Fruit fly (Drosophila melanogaster) whole organism, prepupa: ENCODE data around the gene Fbp1.

Source experiments
- Blimp-1 ChIP-seq: fragments of 200-800 bp; sonication (Bioruptor generic); optimal IDR thresholded peaks from 3 replicates; lab custom pipeline; 2017; ENCODE audit warnings: missing biosample characterization, missing genetic modification characterization, mild to moderate bottlenecking, moderate library complexity, missing genetic modification reagents
- CG10631 ChIP-seq: fragments of 200-800 bp; sonication (Bioruptor generic); optimal IDR thresholded peaks from 2 replicates; lab custom pipeline; 2016; ENCODE audit warnings: missing biosample characterization, missing genetic modification characterization
- CG10669 ChIP-seq: fragments of 200-800 bp; sonication (Bioruptor generic); optimal IDR thresholded peaks from 3 replicates; lab custom pipeline; 2018; ENCODE audit warnings: missing biosample characterization, mild to moderate bottlenecking, missing genetic modification characterization, moderate library complexity
- CG11294 ChIP-seq: fragments of 200-800 bp; sonication (Bioruptor generic); IDR thresholded peaks from 2 replicates; pipeline ENCODE4 v1.3.6; 2022; ENCODE audit warnings: missing biosample characterization, missing genetic modification characterization
- CG11762 ChIP-seq: fragments of 200-800 bp; sonication (Bioruptor generic); optimal IDR thresholded peaks from 3 replicates; lab custom pipeline; 2016; ENCODE audit warnings: missing biosample characterization, missing genetic modification characterization; ENCODE audit not compliant: insufficient read depth
- CG15336 ChIP-seq: fragments of 200-800 bp; sonication (Bioruptor generic); IDR thresholded peaks from 2 replicates; pipeline ENCODE4 v1.3.6; 2022; ENCODE audit warnings: missing biosample characterization, missing genetic modification characterization
- CG16779 ChIP-seq: fragments of 200-800 bp; sonication (Bioruptor generic); optimal IDR thresholded peaks from 3 replicates; lab custom pipeline; 2017; ENCODE audit warnings: missing biosample characterization, mild to moderate bottlenecking, missing genetic modification characterization
- CG3032 ChIP-seq: fragments of 200-800 bp; optimal IDR thresholded peaks from 2 replicates; lab custom pipeline; 2019; ENCODE audit warnings: missing biosample characterization, mild to moderate bottlenecking, missing genetic modification characterization, moderate library complexity
- CG31627 ChIP-seq: fragments of 200-800 bp; sonication (Bioruptor generic); optimal IDR thresholded peaks from 3 replicates; lab custom pipeline; 2016; ENCODE audit warnings: missing biosample characterization, missing genetic modification characterization
- CG3919 ChIP-seq: fragments of 200-800 bp; sonication (Bioruptor generic); optimal IDR thresholded peaks from 3 replicates; lab custom pipeline; 2016; ENCODE audit warnings: missing biosample characterization, missing genetic modification characterization
- CG4318 ChIP-seq: fragments of 200-800 bp; sonication (Bioruptor generic); optimal IDR thresholded peaks from 3 replicates; lab custom pipeline; 2017; ENCODE audit warnings: missing biosample characterization, mild to moderate bottlenecking, missing genetic modification characterization
- CG6163 ChIP-seq: fragments of 200-800 bp; sonication (Bioruptor generic); IDR thresholded peaks from 3 replicates; pipeline ENCODE4 v1.3.6; 2022; ENCODE audit warnings: missing biosample characterization, missing genetic modification characterization
- CG6792 ChIP-seq: fragments of 200-800 bp; sonication (Bioruptor generic); optimal IDR thresholded peaks from 3 replicates; lab custom pipeline; 2016; ENCODE audit warnings: missing biosample characterization, missing genetic modification characterization
- Eip75B ChIP-seq: fragments of 200-800 bp; sonication (Bioruptor generic); optimal IDR thresholded peaks from 3 replicates; lab custom pipeline; 2016; ENCODE audit warnings: missing biosample characterization, missing genetic modification characterization
- Eip78C ChIP-seq: fragments of 200-800 bp; sonication (Bioruptor generic); peaks from one replicate; lab custom pipeline; 2016; ENCODE audit warnings: missing biosample characterization, missing genetic modification characterization
- Ets21C ChIP-seq: fragments of 200-800 bp; sonication (Bioruptor generic); optimal IDR thresholded peaks from 3 replicates; lab custom pipeline; 2016; ENCODE audit warnings: missing biosample characterization, missing genetic modification characterization
- Ets96B ChIP-seq: fragments of 200-800 bp; optimal IDR thresholded peaks from 2 replicates; lab custom pipeline; 2019; ENCODE audit warnings: missing biosample characterization, mild to moderate bottlenecking, missing genetic modification characterization, moderate library complexity
- Gug ChIP-seq: fragments of 200-800 bp; sonication (Bioruptor generic); IDR thresholded peaks from 2 replicates; pipeline ENCODE4 v1.3.6; 2022; ENCODE audit warnings: missing biosample characterization, missing genetic modification characterization
- Hr38 ChIP-seq: sonication (Bioruptor generic); optimal IDR thresholded peaks from 2 replicates; lab custom pipeline; 2016; ENCODE audit warnings: missing biosample characterization, missing genetic modification characterization
- Lpt ChIP-seq: fragments of 200-800 bp; sonication (Bioruptor generic); optimal IDR thresholded peaks from 3 replicates; lab custom pipeline; 2016; ENCODE audit warnings: missing biosample characterization, missing genetic modification characterization
- Met ChIP-seq: fragments of 200-800 bp; sonication (Bioruptor generic); optimal IDR thresholded peaks from 3 replicates; lab custom pipeline; 2016; ENCODE audit warnings: missing biosample characterization, missing genetic modification characterization
- OdsH ChIP-seq: fragments of 200-800 bp; sonication (Bioruptor generic); optimal IDR thresholded peaks from 3 replicates; lab custom pipeline; 2016; ENCODE audit warnings: missing biosample characterization, missing genetic modification characterization
- Sox102F ChIP-seq: fragments of 200-800 bp; sonication (Bioruptor generic); optimal IDR thresholded peaks from 2 replicates; lab custom pipeline; 2016; ENCODE audit warnings: missing biosample characterization, mild to moderate bottlenecking, missing genetic modification characterization
- Sox14 ChIP-seq: fragments of 200-800 bp; sonication (Bioruptor generic); optimal IDR thresholded peaks from 3 replicates; lab custom pipeline; 2016; ENCODE audit warnings: missing biosample characterization, missing genetic modification characterization
- acj6 ChIP-seq: fragments of 200-800 bp; sonication (Bioruptor generic); optimal IDR thresholded peaks from 3 replicates; lab custom pipeline; 2016; ENCODE audit warnings: missing biosample characterization, missing genetic modification characterization
- dac ChIP-seq: fragments of 200-800 bp; sonication (Bioruptor generic); optimal IDR thresholded peaks from 2 replicates; lab custom pipeline; 2017; ENCODE audit warnings: missing biosample characterization, mild to moderate bottlenecking, missing genetic modification characterization
- eg ChIP-seq: fragments of 200-800 bp; sonication (Bioruptor generic); IDR thresholded peaks from 3 replicates; pipeline ENCODE4 v1.3.6; 2022; ENCODE audit warnings: missing biosample characterization, missing genetic modification characterization
- esn ChIP-seq: fragments of 200-800 bp; sonication (Bioruptor generic); optimal IDR thresholded peaks from 2 replicates; lab custom pipeline; 2016; ENCODE audit warnings: missing biosample characterization, mild to moderate bottlenecking, missing genetic modification characterization, moderate library complexity
- fkh ChIP-seq: fragments of 200-800 bp; sonication (Bioruptor generic); optimal IDR thresholded peaks from 3 replicates; lab custom pipeline; 2017; ENCODE audit warnings: missing biosample characterization, mild to moderate bottlenecking, missing genetic modification characterization, moderate library complexity
- lz ChIP-seq: fragments of 200-800 bp; sonication (Bioruptor generic); optimal IDR thresholded peaks from 3 replicates; lab custom pipeline; 2016; ENCODE audit warnings: missing biosample characterization, missing genetic modification characterization
- net ChIP-seq: fragments of 200-800 bp; sonication (Bioruptor generic); optimal IDR thresholded peaks from 3 replicates; lab custom pipeline; 2016; ENCODE audit warnings: missing biosample characterization, missing genetic modification characterization
- pdm3 ChIP-seq: fragments of 200-800 bp; sonication (Bioruptor generic); optimal IDR thresholded peaks from 3 replicates; lab custom pipeline; 2016; ENCODE audit warnings: missing biosample characterization, missing genetic modification characterization
- salr ChIP-seq, 2 experiments: fragments of 200-800 bp; sonication (Bioruptor generic); optimal IDR thresholded peaks; 3 replicates each; lab custom pipeline; 2016 to 2018; ENCODE audit warnings: missing biosample characterization in 2 of 2, missing genetic modification characterization in 2 of 2, mild to moderate bottlenecking in 1 of 2
- svp ChIP-seq: fragments of 200-800 bp; sonication (Bioruptor generic); peaks from one replicate; lab custom pipeline; 2016; ENCODE audit warnings: missing biosample characterization, missing genetic modification characterization
- topi ChIP-seq: fragments of 200-800 bp; sonication (Bioruptor generic); optimal IDR thresholded peaks from 3 replicates; lab custom pipeline; 2016; ENCODE audit warnings: missing biosample characterization, missing genetic modification characterization
- vri ChIP-seq: fragments of 200-800 bp; sonication (Bioruptor generic); optimal IDR thresholded peaks from 3 replicates; lab custom pipeline; 2016; ENCODE audit warnings: missing biosample characterization, mild to moderate bottlenecking, missing genetic modification characterization

The Fbp1 gene

dm6 chr3L:14083283-14083682 is 14.6 kb downstream of the Fbp1 start, which contains the start of gene CG8100 (continued):
- TF ChIP-seq CG4318 (peak; percentile 4), dac (no peak), CG6792 (GFP tag; lab: Kevin White, UChicago) (peak; percentile 57), vri (GFP tag; lab: Kevin White, UChicago) (peak; percentile 52), Ets21C (GFP tag; lab: Kevin White, UChicago) (peak; percentile 35), Gug (peak; percentile 44; the same call in 1 of the 2 replicates), Ets96B (tag; lab: Kevin White, UChicago) (peak; percentile 78), fkh (GFP tag; lab: Kevin White, UChicago) (no peak)
- TF ChIP-seq, all 60 proteins: peak for 43

DNA sequence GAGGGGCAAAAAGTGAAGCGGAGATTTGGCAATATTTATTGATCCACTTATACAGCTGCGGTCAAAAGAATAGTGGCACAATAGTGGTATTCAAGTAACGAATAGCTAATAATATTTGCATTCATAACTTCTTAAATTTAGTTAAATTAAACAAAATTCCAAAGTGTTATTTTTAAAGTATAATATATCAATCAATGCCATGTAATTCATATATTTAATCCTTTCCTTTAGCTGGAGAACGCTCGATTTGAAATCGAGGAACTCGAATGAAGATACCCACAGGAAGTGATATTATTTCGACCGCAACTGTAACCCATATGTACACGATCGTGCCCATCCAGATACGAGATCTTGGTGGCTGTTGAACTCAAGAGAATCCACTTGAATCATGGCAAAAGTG is 18.6 kb downstream of the Fbp1 start:
- TF ChIP-seq Gug (no peak), Ets21C (GFP tag; lab: Kevin White, UChicago) (no peak), CG16779 (no peak), Eip78C (GFP tag; lab: Kevin White, UChicago) (peak; percentile 71), Met (GFP tag; lab: Kevin White, UChicago) (peak; percentile 11), lz (peak; percentile 14), svp (peak; percentile 81), salr (GFP tag; optimal IDR thresholded peaks at IDR 0.05; lab: Kevin White, UChicago) (no peak), acj6 (GFP tag; lab: Kevin White, UChicago) (peak; percentile 0), esn (GFP tag; lab: Kevin White, UChicago) (peak; percentile 38), Hr38 (GFP tag; lab: Kevin White, UChicago) (no peak)

- no peak for TF ChIP-seq eg (GFP tag; lab: Robert Waterston, UW)
- TF ChIP-seq pdm3 (GFP tag; lab: Kevin White, UChicago): no peak
- no peak for TF ChIP-seq esn (GFP tag; lab: Kevin White, UChicago)
- TF ChIP-seq svp: no peak
- TF ChIP-seq CG16779: no peak
- TF ChIP-seq Eip75B (GFP tag; lab: Kevin White, UChicago): no peak
- TF ChIP-seq Eip78C (GFP tag; lab: Kevin White, UChicago): peak; percentile 58
These were observed 19.6 kb downstream of the Fbp1 start for dm6 chr3L:14078227-14078626.

dm6 chr3L:14076559-14076958 is 21.3 kb downstream of the Fbp1 start:
- TF ChIP-seq CG6163 (GFP tag; lab: Robert Waterston, UW) (no peak), net (GFP tag; lab: Kevin White, UChicago) (no peak), CG31627 (no peak), CG10631 (GFP tag; lab: Kevin White, UChicago) (no peak), svp (no peak), dac (no peak), OdsH (GFP tag; lab: Kevin White, UChicago) (no peak), Met (GFP tag; lab: Kevin White, UChicago) (no peak), Lpt (GFP tag; lab: Kevin White, UChicago) (no peak), CG11762 (GFP tag; lab: Kevin White, UChicago) (no peak), Hr38 (GFP tag; lab: Kevin White, UChicago) (no peak)

dm6 chr3L:14075472-14075871 is 22.4 kb downstream of the Fbp1 start, which contains the start of gene btl:
Gene btl, plus strand, starts transcription at chr3L:14075772.
- no peak for TF ChIP-seq fkh (GFP tag; lab: Kevin White, UChicago)
- TF ChIP-seq topi (GFP tag; lab: Kevin White, UChicago): no peak
- no peak for TF ChIP-seq CG11294 (GFP tag; lab: Robert Waterston, UW)
- TF ChIP-seq CG11762 (GFP tag; lab: Kevin White, UChicago): no peak

DNA sequence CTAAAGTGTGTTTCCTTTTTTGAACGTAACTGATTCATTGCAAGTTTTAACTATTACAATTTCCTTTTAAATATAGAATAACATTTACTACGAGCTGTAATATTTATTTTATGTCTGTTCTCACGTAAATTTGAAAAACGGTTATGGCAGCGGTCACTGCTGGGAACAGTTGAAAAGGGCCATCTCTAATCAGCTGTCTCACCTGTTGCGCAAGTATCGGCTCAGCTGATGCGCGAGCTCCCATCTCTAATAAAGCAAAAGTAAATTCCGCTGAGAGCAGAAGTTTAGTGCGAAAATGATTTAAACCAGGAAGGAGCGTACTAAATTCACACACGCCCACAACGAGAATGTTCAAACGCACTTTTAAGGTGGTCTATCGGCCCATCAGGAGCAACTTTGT is 26.2 kb downstream of the Fbp1 start, which contains the start of gene Pex1:
Gene Pex1 (plus strand): TSS at position 272 of the 400 bp plus-strand sequence.
- TF ChIP-seq Sox102F (GFP tag; lab: Kevin White, UChicago) (no peak), CG10631 (GFP tag; lab: Kevin White, UChicago) (no peak), esn (GFP tag; lab: Kevin White, UChicago) (peak; percentile 22), CG4318 (no peak), CG11762 (GFP tag; lab: Kevin White, UChicago) (no peak), Sox14 (GFP tag; lab: Kevin White, UChicago) (peak; percentile 17), Lpt (GFP tag; lab: Kevin White, UChicago) (no peak), CG10669 (no peak), CG15336 (GFP tag; lab: Robert Waterston, UW) (no peak), svp (peak; percentile 79), CG3919 (no peak), Met (GFP tag; lab: Kevin White, UChicago) (peak; percentile 8), CG3032 (peak; percentile 23), Eip78C (GFP tag; lab: Kevin White, UChicago) (peak; percentile 65), Blimp-1 (peak; percentile 38), vri (GFP tag; lab: Kevin White, UChicago) (peak; percentile 44)
- TF ChIP-seq, all 60 proteins: peak for 8
